Worm (Caenorhabditis elegans): ENCODE measurements around the gene tra-2.
"Not testable (repeated sequence)": the region's sequence is repeated elsewhere in the genome, so short reads cannot be mapped to it uniquely, and the experiment has no call there.

Gene tra-2

ce11 chrII:6978908-6979307 is 13.4 kb upstream of the tra-2 start:
- TF ChIP-seq skn-1 (tag; optimal IDR thresholded peaks at IDR 0.05) (no peak), vab-7 (GFP tag; IDR thresholded peaks at IDR 0.05) (no peak), nhr-28 (tag; optimal IDR thresholded peaks at IDR 0.05) (peak; percentile 11), nhr-237 (tag; optimal IDR thresholded peaks at IDR 0.05) (no peak), jun-1 (tag; optimal IDR thresholded peaks at IDR 0.05) (no peak), ceh-32 (tag; optimal IDR thresholded peaks at IDR 0.05; ENCODE audit: poor library complexity) (no peak)

- TF ChIP-seq ztf-11 (tag; optimal IDR thresholded peaks at IDR 0.05); tra-1 (GFP tag; IDR thresholded peaks at IDR 0.05); mxl-2 (GFP tag; conservative IDR thresholded peaks at IDR 0.05): not testable (repeated sequence)
These were observed 12.3 kb upstream of the tra-2 start, which contains the start of gene C15F1.8 for ce11 chrII:6977732-6978131. Gene C15F1.8 (minus strand): TSS chrII:6977832.

- TF ChIP-seq dpl-1 (GFP tag; optimal IDR thresholded peaks at IDR 0.05) (peak; percentile 20), lsy-2 (tag; optimal IDR thresholded peaks at IDR 0.05) (peak in 1 of 2 experiments; percentile 62), unc-62 (GFP tag; optimal IDR thresholded peaks at IDR 0.05 in 1 of 2) (no peak), unc-62 (tag; optimal IDR thresholded peaks at IDR 0.05) (no peak), mes-2 (tag; optimal IDR thresholded peaks at IDR 0.05; ENCODE audit: poor library complexity, severe bottlenecking) (peak; percentile 35)
These were observed 10.3 kb upstream of the tra-2 start for ce11 chrII:6975725-6976124.

ce11 chrII:6974011-6974410 is 8.5 kb upstream of the tra-2 start:
- no peak for TF ChIP-seq zip-11 (GFP tag; IDR thresholded peaks at IDR 0.05)
- TF ChIP-seq mdt-29 (GFP tag; IDR thresholded peaks at IDR 0.05): no peak
- no peak for TF ChIP-seq F26F4.8 (GFP tag; conservative IDR thresholded peaks at IDR 0.05)
- TF ChIP-seq attf-4 (tag; optimal IDR thresholded peaks at IDR 0.05): no peak
- no peak for TF ChIP-seq madf-9 (GFP tag; conservative IDR thresholded peaks at IDR 0.05)
- no peak for TF ChIP-seq nhr-48 (tag; optimal IDR thresholded peaks at IDR 0.05)
- TF ChIP-seq nhr-111 (GFP tag; optimal IDR thresholded peaks at IDR 0.05): no peak
- no peak for TF ChIP-seq T26A8.4 (GFP tag; IDR thresholded peaks at IDR 0.05)
- no peak for TF ChIP-seq madf-5 (GFP tag; IDR thresholded peaks at IDR 0.05)
- TF ChIP-seq mes-2 (tag; optimal IDR thresholded peaks at IDR 0.05; ENCODE audit: poor library complexity, severe bottlenecking): peak; percentile 74
- TF ChIP-seq nhr-102 (tag; optimal IDR thresholded peaks at IDR 0.05): no peak
- TF ChIP-seq Y48G9A.11 (GFP tag; IDR thresholded peaks at IDR 0.05): no peak
- TF ChIP-seq ceh-44 (GFP tag; IDR thresholded peaks at IDR 0.05): no peak
- TF ChIP-seq dve-1 (tag; optimal IDR thresholded peaks at IDR 0.05; ENCODE audit: insufficient read depth): no peak
- TF ChIP-seq cey-2 (tag; optimal IDR thresholded peaks at IDR 0.05; ENCODE audit: borderline replicate concordance, insufficient read depth): no peak
- no peak for TF ChIP-seq pha-4 (GFP tag; IDR thresholded peaks at IDR 0.05)
- TF ChIP-seq pha-4 (tag; optimal IDR thresholded peaks at IDR 0.05): no peak
- TF ChIP-seq vab-7 (GFP tag; IDR thresholded peaks at IDR 0.05): no peak
- TF ChIP-seq daf-19 (GFP tag; conservative IDR thresholded peaks at IDR 0.05): no peak
- no peak for TF ChIP-seq nhr-6 (tag; optimal IDR thresholded peaks at IDR 0.05)
- TF ChIP-seq mxl-3 (GFP tag; optimal IDR thresholded peaks at IDR 0.05): no peak
- TF ChIP-seq hlh-30 (tag; optimal IDR thresholded peaks at IDR 0.05; ENCODE audit: insufficient read depth): peak; percentile 57
- TF ChIP-seq nhr-25 (tag; optimal IDR thresholded peaks at IDR 0.05; ENCODE audit: borderline replicate concordance, insufficient read depth): no peak
- no peak for TF ChIP-seq daf-16 (GFP tag; optimal IDR thresholded peaks at IDR 0.05)
- no peak for TF ChIP-seq daf-16 (tag; optimal IDR thresholded peaks at IDR 0.05)
- TF ChIP-seq lin-38 (GFP tag; IDR thresholded peaks at IDR 0.05): peak; percentile 52
- no peak for TF ChIP-seq nhr-237 (tag; optimal IDR thresholded peaks at IDR 0.05)
- TF ChIP-seq saeg-2 (GFP tag; IDR thresholded peaks at IDR 0.05): no peak
- no peak for TF ChIP-seq nhr-10 (tag; optimal IDR thresholded peaks at IDR 0.05)
- no peak for TF ChIP-seq ceh-82 (tag; optimal IDR thresholded peaks at IDR 0.05)
- peak; percentile 88 for TF ChIP-seq dpl-1 (GFP tag; optimal IDR thresholded peaks at IDR 0.05)
- no peak for TF ChIP-seq ceh-62 (tag; optimal IDR thresholded peaks at IDR 0.05)
- TF ChIP-seq nhr-77 (tag; optimal IDR thresholded peaks at IDR 0.05): no peak
- no peak for TF ChIP-seq Y5F2A.4 (GFP tag; optimal IDR thresholded peaks at IDR 0.05)
- no peak for TF ChIP-seq spr-3 (GFP tag; optimal IDR thresholded peaks at IDR 0.05)
- no peak for TF ChIP-seq gei-8 (GFP tag; optimal IDR thresholded peaks at IDR 0.05)
